Worm (Caenorhabditis elegans) whole organism, young adult: ENCODE data around the gene ceeh-1.
A peak's percentile ranks its signal among the peaks of the same experiment; 100 is the strongest.

ENCODE experiments used
- B0019.2 ChIP-seq: fragments of 200-800 bp; sonication (Bioruptor generic); conservative IDR thresholded peaks from 2 replicates; pipeline ENCODE4 v1.3.6; 2022; ENCODE audit warnings: missing genetic modification reagents, missing genetic modification characterization, missing compliant biosample characterization
- B0035.1 ChIP-seq: sonication (generic microtip); optimal IDR thresholded peaks from 2 replicates; lab custom pipeline; 2016; ENCODE audit warnings: missing genetic modification characterization, mild to moderate bottlenecking, missing compliant biosample characterization, missing genotype, missing genetic modification reagents
- D2030.7 ChIP-seq: fragments of 200-800 bp; sonication (Bioruptor generic); IDR thresholded peaks from 2 replicates; pipeline ENCODE4 v1.3.6; 2022; ENCODE audit warnings: missing genetic modification reagents, missing genetic modification characterization, missing compliant biosample characterization
- F55B11.4 ChIP-seq: sonication (generic microtip); optimal IDR thresholded peaks from 2 replicates; lab custom pipeline; 2016; ENCODE audit warnings: missing compliant biosample characterization, missing genetic modification characterization, borderline replicate concordance; ENCODE audit not compliant: insufficient read depth
- K12H6.12 ChIP-seq: fragments of 200-800 bp; sonication (Bioruptor generic); optimal IDR thresholded peaks from 2 replicates; lab custom pipeline; 2018; ENCODE audit warnings: mild to moderate bottlenecking, missing genetic modification characterization, missing compliant biosample characterization
- Y53F4B.3 ChIP-seq: fragments of 200-800 bp; sonication (Bioruptor generic); IDR thresholded peaks from 2 replicates; pipeline ENCODE4 v1.3.6; 2022; ENCODE audit warnings: missing genetic modification reagents, missing genetic modification characterization, missing compliant biosample characterization
- Y95B8A.8 ChIP-seq: fragments of 200-800 bp; sonication (Bioruptor generic); IDR thresholded peaks from 2 replicates; pipeline ENCODE4 v1.3.6; 2022; ENCODE audit warnings: missing genetic modification reagents, missing genetic modification characterization, missing compliant biosample characterization
- akir-1 ChIP-seq: fragments of 200-800 bp; sonication (Bioruptor generic); optimal IDR thresholded peaks from 2 replicates; lab custom pipeline; 2018; ENCODE audit warnings: mild to moderate bottlenecking, missing genetic modification characterization, moderate library complexity, missing compliant biosample characterization
- ama-1 ChIP-seq, 3 experiments: fragments of 150-350 bp in 1 of 3; sonication (generic microtip) in 2 of 3; optimal IDR thresholded peaks; 2 replicates each; lab custom pipeline; 2014 to 2018; ENCODE audit warnings: missing biosample characterization in 2 of 3, missing genetic modification characterization in 2 of 3, missing genetic modification reagents in 2 of 3
- aptf-3 ChIP-seq: fragments of 200-800 bp; sonication (Bioruptor generic); IDR thresholded peaks from 2 replicates; pipeline ENCODE4 v1.3.6; 2022; ENCODE audit warnings: missing genetic modification characterization, missing compliant biosample characterization
- athp-1 ChIP-seq: sonication (generic microtip); optimal IDR thresholded peaks from 2 replicates; lab custom pipeline; 2017; ENCODE audit warnings: mild to moderate bottlenecking, missing genetic modification characterization, missing compliant biosample characterization
- attf-5 ChIP-seq: fragments of 200-800 bp; sonication (Bioruptor generic); optimal IDR thresholded peaks from 2 replicates; lab custom pipeline; 2018; ENCODE audit warnings: mild to moderate bottlenecking, missing genetic modification characterization, missing compliant biosample characterization
- attf-6 ChIP-seq: fragments of 200-800 bp; sonication (Bioruptor generic); IDR thresholded peaks from 2 replicates; pipeline ENCODE4 v1.3.6; 2022; ENCODE audit warnings: missing genetic modification reagents, missing genetic modification characterization, missing compliant biosample characterization
- bed-1 ChIP-seq: fragments of 200-800 bp; sonication (Bioruptor generic); IDR thresholded peaks from 2 replicates; pipeline ENCODE4 v1.3.6; 2022; ENCODE audit warnings: missing genetic modification reagents, missing genetic modification characterization, missing compliant biosample characterization
- cebp-1 ChIP-seq, 2 experiments: fragments of 200-800 bp in 1 of 2; sonication (Bioruptor generic) in 1 of 2; sonication (generic microtip) in 1 of 2; IDR thresholded peaks in 1 of 2; optimal IDR thresholded peaks in 1 of 2; 2 replicates each; pipeline versions ENCODE4 v1.3.6 to Lab custom; 2017 to 2022; ENCODE audit warnings: missing compliant biosample characterization in 2 of 2, missing genetic modification characterization in 2 of 2, mild to moderate bottlenecking in 1 of 2, missing genetic modification reagents in 1 of 2, moderate library complexity in 1 of 2
- ceh-91 ChIP-seq: fragments of 200-800 bp; sonication (Bioruptor generic); IDR thresholded peaks from 2 replicates; pipeline ENCODE4 v1.3.6; 2022; ENCODE audit warnings: missing genetic modification reagents, missing genetic modification characterization, missing compliant biosample characterization
- dox-1 ChIP-seq: fragments of 200-800 bp; sonication (Bioruptor generic); IDR thresholded peaks from 2 replicates; pipeline ENCODE4 v1.3.6; 2022; ENCODE audit warnings: missing genetic modification reagents, missing genetic modification characterization, missing compliant biosample characterization
- egl-18 ChIP-seq: fragments of 200-800 bp; sonication (Bioruptor generic); IDR thresholded peaks from 2 replicates; pipeline ENCODE4 v1.3.6; 2022; ENCODE audit warnings: missing genetic modification reagents, missing genetic modification characterization, missing compliant biosample characterization
- egl-44 ChIP-seq: fragments of 200-800 bp; sonication (Bioruptor generic); IDR thresholded peaks from 2 replicates; pipeline ENCODE4 v1.3.6; 2022; ENCODE audit warnings: missing genetic modification reagents, missing genetic modification characterization, missing compliant biosample characterization
- ekl-4 ChIP-seq: fragments of 200-800 bp; sonication (Bioruptor generic); IDR thresholded peaks from 2 replicates; pipeline ENCODE4 v1.3.6; 2022; ENCODE audit warnings: missing genetic modification reagents, missing genetic modification characterization, missing compliant biosample characterization
- gei-17 ChIP-seq: fragments of 200-800 bp; sonication (Bioruptor generic); optimal IDR thresholded peaks from 2 replicates; lab custom pipeline; 2018; ENCODE audit warnings: mild to moderate bottlenecking, missing genetic modification characterization, missing compliant biosample characterization
- lag-1 ChIP-seq: fragments of 200-800 bp; sonication (Bioruptor generic); IDR thresholded peaks from 2 replicates; pipeline ENCODE4 v1.3.6; 2022; ENCODE audit warnings: missing genetic modification reagents, missing genetic modification characterization, missing compliant biosample characterization
- lin-26 ChIP-seq: fragments of 200-800 bp; sonication (Bioruptor generic); IDR thresholded peaks from 2 replicates; pipeline ENCODE4 v1.3.6; 2022; ENCODE audit warnings: missing genetic modification reagents, missing genetic modification characterization, missing compliant biosample characterization
- lin-35 ChIP-seq, 3 experiments: fragments of 150-350 bp in 2 of 3; sonication (generic microtip) in 1 of 3; optimal IDR thresholded peaks; 2 replicates each; lab custom pipeline; 2014 to 2018; ENCODE audit warnings: missing biosample characterization in 3 of 3, missing genetic modification characterization in 3 of 3, missing genetic modification reagents in 3 of 3
- lin-40 ChIP-seq: sonication (generic microtip); optimal IDR thresholded peaks from 2 replicates; lab custom pipeline; 2016; ENCODE audit warnings: missing genetic modification characterization, mild to moderate bottlenecking, missing compliant biosample characterization, missing genotype, missing genetic modification reagents
- lin-54 ChIP-seq: fragments of 200-800 bp; sonication (Bioruptor generic); optimal IDR thresholded peaks from 2 replicates; lab custom pipeline; 2018; ENCODE audit warnings: mild to moderate bottlenecking, missing genetic modification characterization, missing compliant biosample characterization
- madf-10 ChIP-seq: sonication (generic microtip); optimal IDR thresholded peaks from 2 replicates; lab custom pipeline; 2016; ENCODE audit warnings: mild to moderate bottlenecking, missing genetic modification characterization, missing compliant biosample characterization
- madf-8 ChIP-seq: fragments of 200-800 bp; sonication (Bioruptor generic); conservative IDR thresholded peaks from 2 replicates; pipeline ENCODE4 v1.3.6; 2022; ENCODE audit warnings: missing genetic modification reagents, missing genetic modification characterization, missing compliant biosample characterization
- mcd-1 ChIP-seq: fragments of 200-800 bp; sonication (Bioruptor generic); IDR thresholded peaks from 2 replicates; pipeline ENCODE4 v1.3.6; 2022; ENCODE audit warnings: missing genetic modification reagents, missing genetic modification characterization, missing compliant biosample characterization
- mel-28 ChIP-seq: sonication (generic microtip); optimal IDR thresholded peaks from 2 replicates; lab custom pipeline; 2016; ENCODE audit warnings: borderline replicate concordance, mild to moderate bottlenecking, missing genetic modification characterization, missing compliant biosample characterization
- mes-4 ChIP-seq: sonication (generic microtip); optimal IDR thresholded peaks from 2 replicates; lab custom pipeline; 2016; ENCODE audit warnings: missing genotype, missing genetic modification characterization, missing compliant biosample characterization
- nhr-179 ChIP-seq: sonication (generic microtip); optimal IDR thresholded peaks from 2 replicates; lab custom pipeline; 2016; ENCODE audit warnings: mild to moderate bottlenecking, missing genetic modification characterization, missing compliant biosample characterization
- pbrm-1 ChIP-seq: fragments of 200-800 bp; sonication (Bioruptor generic); IDR thresholded peaks from 2 replicates; pipeline ENCODE4 v1.3.6; 2022; ENCODE audit warnings: missing genetic modification reagents, missing genetic modification characterization, missing compliant biosample characterization
- pha-4 ChIP-seq: fragments of 150-350 bp; sonication (generic microtip); optimal IDR thresholded peaks from 2 replicates; lab custom pipeline; 2014; ENCODE audit warnings: missing biosample characterization, missing genetic modification reagents, missing genetic modification characterization
- sea-2 ChIP-seq: fragments of 200-800 bp; sonication (Bioruptor generic); IDR thresholded peaks from 2 replicates; pipeline ENCODE4 v1.3.6; 2022; ENCODE audit warnings: missing genetic modification characterization, missing compliant biosample characterization
- snpc-1.3 ChIP-seq: sonication (generic microtip); optimal IDR thresholded peaks from 2 replicates; lab custom pipeline; 2017; ENCODE audit warnings: missing genetic modification characterization, mild to moderate bottlenecking, missing compliant biosample characterization, antibody characterized with exemption, moderate library complexity, missing genotype, missing genetic modification reagents; ENCODE audit not compliant: insufficient read depth
- snpc-3.4 ChIP-seq: sonication (generic microtip); optimal IDR thresholded peaks from 2 replicates; lab custom pipeline; 2017; ENCODE audit warnings: missing genetic modification characterization, mild to moderate bottlenecking, missing compliant biosample characterization, antibody characterized with exemption, moderate library complexity, missing genotype, missing genetic modification reagents
- snpc-4 ChIP-seq, 5 experiments: fragments of 150-350 bp in 1 of 5; sonication (generic microtip) in 4 of 5; optimal IDR thresholded peaks; 2 replicates each; lab custom pipeline; 2014 to 2018; ENCODE audit warnings: missing genetic modification characterization in 5 of 5, missing biosample characterization in 3 of 5, antibody characterized with exemption in 2 of 5, mild to moderate bottlenecking in 2 of 5, missing compliant biosample characterization in 2 of 5, missing genotype in 2 of 5, moderate library complexity in 2 of 5, missing genetic modification reagents in 1 of 5
- unc-130 ChIP-seq: sonication (generic microtip); optimal IDR thresholded peaks from 2 replicates; lab custom pipeline; 2016; ENCODE audit warnings: missing genetic modification reagents, missing genetic modification characterization, missing compliant biosample characterization
- unc-62 ChIP-seq: fragments of 150-350 bp; optimal IDR thresholded peaks from 2 replicates; lab custom pipeline; 2014; ENCODE audit warnings: missing biosample characterization, missing genetic modification reagents, missing genetic modification characterization
- zim-3 ChIP-seq: sonication (generic microtip); optimal IDR thresholded peaks from 2 replicates; lab custom pipeline; 2017; ENCODE audit warnings: mild to moderate bottlenecking, missing genetic modification characterization, moderate library complexity, missing compliant biosample characterization
- ztf-18 ChIP-seq: sonication (generic microtip); optimal IDR thresholded peaks from 2 replicates; lab custom pipeline; 2016; ENCODE audit warnings: missing genotype, mild to moderate bottlenecking, missing genetic modification characterization, missing compliant biosample characterization
- ztf-25 ChIP-seq: fragments of 200-800 bp; sonication (Bioruptor generic); IDR thresholded peaks from 2 replicates; pipeline ENCODE4 v1.3.6; 2022; ENCODE audit warnings: missing genetic modification reagents, missing genetic modification characterization, missing compliant biosample characterization
- ztf-28 ChIP-seq: fragments of 200-800 bp; sonication (Bioruptor generic); IDR thresholded peaks from 2 replicates; pipeline ENCODE4 v1.3.6; 2022; ENCODE audit warnings: missing genetic modification reagents, missing genetic modification characterization, missing compliant biosample characterization

ceeh-1 gene

DNA sequence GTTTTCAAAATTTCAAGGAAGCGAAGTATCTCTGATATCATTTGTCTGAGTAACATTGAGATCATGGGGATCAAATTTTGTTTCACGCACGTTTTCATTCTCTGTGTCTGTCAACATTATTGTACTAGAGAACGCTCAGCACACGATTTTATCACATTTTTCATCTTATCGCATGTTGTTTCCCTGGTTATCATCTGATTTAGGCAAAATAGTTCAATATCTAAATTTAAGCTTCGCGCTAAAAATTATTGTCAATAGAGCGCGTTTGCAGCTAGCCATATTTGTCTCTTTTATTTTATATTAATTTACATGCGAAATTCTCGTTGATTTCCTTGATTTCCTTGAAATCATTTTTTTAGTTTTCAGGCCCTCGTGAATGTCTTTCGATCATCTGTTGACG lies 13.4 kb upstream of the ceeh-1 start, which contains the start of gene K02F3.2 (continued):
- TF ChIP-seq snpc-1.3 (tag; lab: Kevin White, UChicago) (no peak), mes-4 (tag; lab: Kevin White, UChicago) (no peak), D2030.7 (no peak), lin-54 (GFP tag; lab: Kevin White, UChicago) (peak; percentile 70), lin-35 (GFP tag; optimal IDR thresholded peaks at IDR 0.05; lab: Kevin White, UChicago) (peak in 1 of 3 experiments; percentile 68), unc-62 (GFP tag; lab: Kevin White, UChicago) (no peak), attf-6 (GFP tag; lab: Robert Waterston, UW) (no peak), ama-1 (optimal IDR thresholded peaks at IDR 0.05; lab: Kevin White, UChicago) (no peak), ama-1 (GFP tag; optimal IDR thresholded peaks at IDR 0.05; lab: Kevin White, UChicago) (no peak), lin-40 (peak; percentile 50), akir-1 (GFP tag; lab: Kevin White, UChicago) (no peak), nhr-179 (tag; lab: Kevin White, UChicago) (no peak), pha-4 (tag; lab: Kevin White, UChicago) (no peak)

- TF ChIP-seq unc-130 (GFP tag; lab: Kevin White, UChicago) (no peak), ceh-91 (GFP tag; lab: Robert Waterston, UW) (no peak), athp-1 (tag; lab: Kevin White, UChicago) (no peak), pbrm-1 (GFP tag; lab: Robert Waterston, UW) (no peak), gei-17 (GFP tag; lab: Kevin White, UChicago) (no peak), Y53F4B.3 (no peak), Y95B8A.8 (GFP tag; lab: Robert Waterston, UW) (no peak), madf-8 (GFP tag; lab: Robert Waterston, UW) (no peak), B0035.1 (no peak), lag-1 (no peak), bed-1 (GFP tag; lab: Robert Waterston, UW) (no peak), madf-10 (tag; lab: Kevin White, UChicago) (no peak), snpc-3.4 (tag; lab: Kevin White, UChicago) (no peak), ztf-25 (no peak)
Measured at ce11 chrIII:844577-844976, 12.5 kb upstream of the ceeh-1 start.

ce11 chrIII:843999-844398 lies 11.9 kb upstream of the ceeh-1 start:
- TF ChIP-seq attf-5 (GFP tag; lab: Kevin White, UChicago) (peak; percentile 42), lin-26 (0 out of 2 replicates have a peak, but pooled peaks have one; percentile 20), snpc-4 (GFP tag; optimal IDR thresholded peaks at IDR 0.05; lab: Kevin White, UChicago) (no peak), snpc-4 (tag; optimal IDR thresholded peaks at IDR 0.05; lab: Kevin White, UChicago) (peak in 1 of 4 experiments; percentile 22), ztf-28 (GFP tag; lab: Robert Waterston, UW) (no peak), egl-18 (GFP tag; lab: Robert Waterston, UW) (no peak), K12H6.12 (tag; lab: Kevin White, UChicago) (no peak), ztf-18 (no peak), unc-130 (GFP tag; lab: Kevin White, UChicago) (no peak), mel-28 (tag; lab: Kevin White, UChicago) (no peak), ama-1 (optimal IDR thresholded peaks at IDR 0.05; lab: Kevin White, UChicago) (no peak), ama-1 (GFP tag; optimal IDR thresholded peaks at IDR 0.05; lab: Kevin White, UChicago) (no peak), ekl-4 (no peak), Y53F4B.3 (no peak), sea-2 (GFP tag; lab: Robert Waterston, UW) (no peak), attf-6 (GFP tag; lab: Robert Waterston, UW) (no peak), F55B11.4 (no peak), egl-44 (GFP tag; lab: Robert Waterston, UW) (no peak), cebp-1 (GFP tag; IDR thresholded peaks at IDR 0.05; lab: Robert Waterston, UW) (no peak), cebp-1 (tag; optimal IDR thresholded peaks at IDR 0.05; lab: Kevin White, UChicago) (peak; percentile 36), mcd-1 (GFP tag; lab: Robert Waterston, UW) (peak; percentile 51), zim-3 (tag; lab: Kevin White, UChicago) (no peak), B0019.2 (GFP tag; lab: Robert Waterston, UW) (no peak), dox-1 (GFP tag; lab: Robert Waterston, UW) (0 out of 2 replicates have a peak, but pooled peaks have one; percentile 23), aptf-3 (no peak)
